Worm (Caenorhabditis elegans) whole organism, early embryonic: ENCODE data around the gene Y54F10BM.22.

Experiments used
- B0310.2 ChIP-seq: sonication (generic microtip); optimal IDR thresholded peaks from 2 replicates; lab custom pipeline; 2016; ENCODE audit warnings: mild to moderate bottlenecking, missing genetic modification characterization, missing compliant biosample characterization
- aly-1 ChIP-seq: sonication (generic microtip); optimal IDR thresholded peaks from 2 replicates; lab custom pipeline; 2016; ENCODE audit warnings: missing genetic modification characterization, missing compliant biosample characterization
- ama-1 ChIP-seq: fragments of 150-350 bp; optimal IDR thresholded peaks from 2 replicates; lab custom pipeline; 2014
- ets-7 ChIP-seq: sonication (generic microtip); optimal IDR thresholded peaks from 2 replicates; lab custom pipeline; 2016; ENCODE audit warnings: missing genotype, missing genetic modification characterization, missing compliant biosample characterization
- hmg-4 ChIP-seq: fragments of 200-800 bp; sonication (Bioruptor generic); optimal IDR thresholded peaks from 2 replicates; lab custom pipeline; 2018; ENCODE audit warnings: mild to moderate bottlenecking, missing genetic modification characterization, missing compliant biosample characterization
- hnd-1 ChIP-seq: sonication (generic microtip); optimal IDR thresholded peaks from 2 replicates; lab custom pipeline; 2016; ENCODE audit warnings: missing genetic modification characterization, missing compliant biosample characterization
- pes-1 ChIP-seq: fragments of 200-800 bp; sonication (Bioruptor generic); IDR thresholded peaks from 2 replicates; pipeline ENCODE4 v1.3.6; 2022; ENCODE audit warnings: missing genetic modification reagents, missing genetic modification characterization, missing compliant biosample characterization
- scrt-1 ChIP-seq: fragments of 200-800 bp; sonication (Bioruptor generic); IDR thresholded peaks from 2 replicates; pipeline ENCODE4 v1.3.6; 2022; ENCODE audit warnings: missing genetic modification characterization, missing compliant biosample characterization
- sea-1 ChIP-seq: fragments of 200-800 bp; sonication (Bioruptor generic); conservative IDR thresholded peaks from 2 replicates; pipeline ENCODE4 v1.3.6; 2022; ENCODE audit warnings: missing genetic modification characterization, missing compliant biosample characterization
- tbx-37 ChIP-seq: fragments of 200-800 bp; sonication (Bioruptor generic); conservative IDR thresholded peaks from 2 replicates; pipeline ENCODE4 v1.3.6; 2022; ENCODE audit warnings: missing genetic modification reagents, missing genetic modification characterization, missing compliant biosample characterization

DNA sequence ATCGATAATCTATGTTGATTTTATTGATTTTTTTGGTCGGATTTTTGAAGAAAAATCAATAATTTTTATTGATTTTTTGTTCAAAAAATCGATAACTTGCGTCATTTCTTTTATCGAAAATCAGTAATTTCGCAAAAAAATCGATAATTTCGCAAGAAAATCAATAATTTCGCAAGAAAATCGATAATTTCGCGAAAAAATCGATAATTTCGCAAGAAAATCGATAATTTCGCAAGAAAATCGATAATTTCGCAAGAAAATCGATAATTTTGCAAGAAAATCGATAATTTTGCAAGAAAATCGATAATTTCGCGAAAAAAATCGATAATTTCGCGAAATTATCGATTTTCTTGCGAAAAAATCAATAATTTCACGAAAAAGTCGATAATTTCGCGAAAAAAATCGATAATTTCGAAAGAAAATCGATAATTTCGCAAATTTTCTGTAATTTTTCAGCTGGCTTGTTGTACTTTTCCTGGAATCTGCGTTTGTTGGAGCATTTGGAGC lies 2.7 kb downstream of the Y54F10BM.22 start:
- TF ChIP-seq ama-1 (lab: Kevin White, UChicago) (no peak), pes-1 (no peak), hnd-1 (tag; lab: Kevin White, UChicago) (no peak), ets-7 (no peak), tbx-37 (GFP tag; lab: Robert Waterston, UW) (no peak), sea-1 (GFP tag; lab: Robert Waterston, UW) (no peak), B0310.2 (tag; lab: Kevin White, UChicago) (no peak), scrt-1 (no peak), aly-1 (tag; lab: Kevin White, UChicago) (no peak), hmg-4 (GFP tag; lab: Kevin White, UChicago) (no peak)
